Worm (Caenorhabditis elegans) whole organism, young adult: Measurements from ENCODE around the gene F34H10.4.

Source experiments
- B0019.2 ChIP-seq: fragments of 200-800 bp; sonication (Bioruptor generic); conservative IDR thresholded peaks from 2 replicates; pipeline ENCODE4 v1.3.6; 2022; ENCODE audit warnings: missing genetic modification reagents, missing genetic modification characterization, missing compliant biosample characterization
- B0035.1 ChIP-seq: sonication (generic microtip); optimal IDR thresholded peaks from 2 replicates; lab custom pipeline; 2016; ENCODE audit warnings: missing genetic modification characterization, mild to moderate bottlenecking, missing compliant biosample characterization, missing genotype, missing genetic modification reagents
- B0261.1 ChIP-seq: sonication (generic microtip); optimal IDR thresholded peaks from 2 replicates; lab custom pipeline; 2016; ENCODE audit warnings: mild to moderate bottlenecking, missing genetic modification characterization, moderate library complexity, missing compliant biosample characterization
- F37B4.10 ChIP-seq: fragments of 200-800 bp; sonication (Bioruptor generic); IDR thresholded peaks from 2 replicates; pipeline ENCODE4 v1.3.6; 2022; ENCODE audit warnings: missing genetic modification characterization, missing compliant biosample characterization
- F52B5.7 ChIP-seq: sonication (generic microtip); optimal IDR thresholded peaks from 2 replicates; lab custom pipeline; 2016; ENCODE audit warnings: mild to moderate bottlenecking, missing genetic modification characterization, missing compliant biosample characterization
- K12H6.12 ChIP-seq: fragments of 200-800 bp; sonication (Bioruptor generic); optimal IDR thresholded peaks from 2 replicates; lab custom pipeline; 2018; ENCODE audit warnings: mild to moderate bottlenecking, missing genetic modification characterization, missing compliant biosample characterization
- T07F8.4 ChIP-seq: sonication (generic microtip); optimal IDR thresholded peaks from 2 replicates; lab custom pipeline; 2016; ENCODE audit warnings: mild to moderate bottlenecking, missing genetic modification characterization, moderate library complexity, missing compliant biosample characterization
- Y56A3A.18 ChIP-seq: fragments of 200-800 bp; sonication (Bioruptor generic); IDR thresholded peaks from 2 replicates; pipeline ENCODE4 v1.3.6; 2022; ENCODE audit warnings: missing genetic modification reagents, missing genetic modification characterization, missing compliant biosample characterization
- Y95B8A.8 ChIP-seq: fragments of 200-800 bp; sonication (Bioruptor generic); IDR thresholded peaks from 2 replicates; pipeline ENCODE4 v1.3.6; 2022; ENCODE audit warnings: missing genetic modification reagents, missing genetic modification characterization, missing compliant biosample characterization
- ZK185.1 ChIP-seq: sonication (generic microtip); optimal IDR thresholded peaks from 2 replicates; lab custom pipeline; 2016; ENCODE audit warnings: mild to moderate bottlenecking, missing genetic modification characterization, missing compliant biosample characterization; ENCODE audit not compliant: poor library complexity, severe bottlenecking
- aptf-2 ChIP-seq: fragments of 200-800 bp; sonication (Bioruptor generic); conservative IDR thresholded peaks from 2 replicates; pipeline ENCODE4 v1.3.6; 2022; ENCODE audit warnings: missing genetic modification reagents, missing genetic modification characterization, missing compliant biosample characterization
- atf-7 ChIP-seq: sonication (generic microtip); optimal IDR thresholded peaks from 2 replicates; lab custom pipeline; 2017; ENCODE audit warnings: mild to moderate bottlenecking, missing genetic modification characterization, missing compliant biosample characterization
- athp-1 ChIP-seq: sonication (generic microtip); optimal IDR thresholded peaks from 2 replicates; lab custom pipeline; 2017; ENCODE audit warnings: mild to moderate bottlenecking, missing genetic modification characterization, missing compliant biosample characterization
- attf-5 ChIP-seq: fragments of 200-800 bp; sonication (Bioruptor generic); optimal IDR thresholded peaks from 2 replicates; lab custom pipeline; 2018; ENCODE audit warnings: mild to moderate bottlenecking, missing genetic modification characterization, missing compliant biosample characterization
- attf-6 ChIP-seq: fragments of 200-800 bp; sonication (Bioruptor generic); IDR thresholded peaks from 2 replicates; pipeline ENCODE4 v1.3.6; 2022; ENCODE audit warnings: missing genetic modification reagents, missing genetic modification characterization, missing compliant biosample characterization
- bed-2 ChIP-seq: fragments of 200-800 bp; sonication (Bioruptor generic); IDR thresholded peaks from 2 replicates; pipeline ENCODE4 v1.3.6; 2022; ENCODE audit warnings: missing genetic modification reagents, missing genetic modification characterization, missing compliant biosample characterization
- cebp-2 ChIP-seq: fragments of 200-800 bp; sonication (Bioruptor generic); IDR thresholded peaks from 2 replicates; pipeline ENCODE4 v1.3.6; 2022; ENCODE audit warnings: missing genetic modification characterization, missing compliant biosample characterization
- ceh-100 ChIP-seq: fragments of 200-800 bp; sonication (Bioruptor generic); IDR thresholded peaks from 2 replicates; pipeline ENCODE4 v1.3.6; 2022; ENCODE audit warnings: missing genetic modification reagents, missing genetic modification characterization, missing compliant biosample characterization
- ceh-27 ChIP-seq: fragments of 200-800 bp; sonication (Bioruptor generic); optimal IDR thresholded peaks from 2 replicates; lab custom pipeline; 2018; ENCODE audit warnings: mild to moderate bottlenecking, missing genetic modification characterization, moderate library complexity, missing compliant biosample characterization
- ceh-58 ChIP-seq: fragments of 200-800 bp; sonication (Bioruptor generic); IDR thresholded peaks from 2 replicates; pipeline ENCODE4 v1.3.6; 2022; ENCODE audit warnings: missing genetic modification characterization, missing compliant biosample characterization
- ceh-79 ChIP-seq: sonication (generic microtip); optimal IDR thresholded peaks from 2 replicates; lab custom pipeline; 2017; ENCODE audit warnings: mild to moderate bottlenecking, missing genetic modification characterization, missing compliant biosample characterization
- dox-1 ChIP-seq: fragments of 200-800 bp; sonication (Bioruptor generic); IDR thresholded peaks from 2 replicates; pipeline ENCODE4 v1.3.6; 2022; ENCODE audit warnings: missing genetic modification reagents, missing genetic modification characterization, missing compliant biosample characterization
- dpff-1 ChIP-seq: sonication (generic microtip); optimal IDR thresholded peaks from 2 replicates; lab custom pipeline; 2017; ENCODE audit warnings: mild to moderate bottlenecking, missing genetic modification characterization, missing compliant biosample characterization
- dpl-1 ChIP-seq: fragments of 150-350 bp; optimal IDR thresholded peaks from 2 replicates; lab custom pipeline; 2014; ENCODE audit warnings: missing biosample characterization, missing genetic modification reagents, missing genetic modification characterization
- egl-44 ChIP-seq: fragments of 200-800 bp; sonication (Bioruptor generic); IDR thresholded peaks from 2 replicates; pipeline ENCODE4 v1.3.6; 2022; ENCODE audit warnings: missing genetic modification reagents, missing genetic modification characterization, missing compliant biosample characterization
- fkh-3 ChIP-seq: sonication (generic microtip); optimal IDR thresholded peaks from 2 replicates; lab custom pipeline; 2016; ENCODE audit warnings: mild to moderate bottlenecking, missing genetic modification characterization, missing compliant biosample characterization
- hmg-1.2 ChIP-seq: fragments of 200-800 bp; sonication (Bioruptor generic); IDR thresholded peaks from 2 replicates; pipeline ENCODE4 v1.3.6; 2022; ENCODE audit warnings: missing genetic modification reagents, missing genetic modification characterization, missing compliant biosample characterization
- hrde-1 ChIP-seq: sonication (generic microtip); optimal IDR thresholded peaks from 2 replicates; lab custom pipeline; 2016; ENCODE audit warnings: missing genetic modification characterization, mild to moderate bottlenecking, missing compliant biosample characterization, moderate library complexity, missing genotype, missing genetic modification reagents, borderline replicate concordance
- lin-35 ChIP-seq, 3 experiments: fragments of 150-350 bp in 2 of 3; sonication (generic microtip) in 1 of 3; optimal IDR thresholded peaks; 2 replicates each; lab custom pipeline; 2014 to 2018; ENCODE audit warnings: missing biosample characterization in 3 of 3, missing genetic modification characterization in 3 of 3, missing genetic modification reagents in 3 of 3
- lin-40 ChIP-seq: sonication (generic microtip); optimal IDR thresholded peaks from 2 replicates; lab custom pipeline; 2016; ENCODE audit warnings: missing genetic modification characterization, mild to moderate bottlenecking, missing compliant biosample characterization, missing genotype, missing genetic modification reagents
- lin-54 ChIP-seq: fragments of 200-800 bp; sonication (Bioruptor generic); optimal IDR thresholded peaks from 2 replicates; lab custom pipeline; 2018; ENCODE audit warnings: mild to moderate bottlenecking, missing genetic modification characterization, missing compliant biosample characterization
- mcd-1 ChIP-seq: fragments of 200-800 bp; sonication (Bioruptor generic); IDR thresholded peaks from 2 replicates; pipeline ENCODE4 v1.3.6; 2022; ENCODE audit warnings: missing genetic modification reagents, missing genetic modification characterization, missing compliant biosample characterization
- mel-28 ChIP-seq: sonication (generic microtip); optimal IDR thresholded peaks from 2 replicates; lab custom pipeline; 2016; ENCODE audit warnings: borderline replicate concordance, mild to moderate bottlenecking, missing genetic modification characterization, missing compliant biosample characterization
- nfya-2 ChIP-seq: fragments of 200-800 bp; sonication (Bioruptor generic); IDR thresholded peaks from 2 replicates; pipeline ENCODE4 v1.3.6; 2022; ENCODE audit warnings: missing genetic modification reagents, missing genetic modification characterization, missing compliant biosample characterization
- nhr-27 ChIP-seq: fragments of 200-800 bp; sonication (Bioruptor generic); optimal IDR thresholded peaks from 2 replicates; lab custom pipeline; 2018; ENCODE audit warnings: mild to moderate bottlenecking, missing genetic modification characterization, moderate library complexity, missing compliant biosample characterization
- nhr-80 ChIP-seq: sonication (generic microtip); optimal IDR thresholded peaks from 2 replicates; lab custom pipeline; 2016; ENCODE audit warnings: missing genetic modification characterization, missing compliant biosample characterization
- nhr-90 ChIP-seq: sonication (generic microtip); optimal IDR thresholded peaks from 2 replicates; lab custom pipeline; 2016; ENCODE audit warnings: missing genotype, mild to moderate bottlenecking, missing genetic modification characterization, missing compliant biosample characterization
- pbrm-1 ChIP-seq: fragments of 200-800 bp; sonication (Bioruptor generic); IDR thresholded peaks from 2 replicates; pipeline ENCODE4 v1.3.6; 2022; ENCODE audit warnings: missing genetic modification reagents, missing genetic modification characterization, missing compliant biosample characterization
- pha-4 ChIP-seq: fragments of 150-350 bp; sonication (generic microtip); optimal IDR thresholded peaks from 2 replicates; lab custom pipeline; 2014; ENCODE audit warnings: missing biosample characterization, missing genetic modification reagents, missing genetic modification characterization
- rec-8 ChIP-seq, 2 experiments: sonication (generic microtip); optimal IDR thresholded peaks; 2 replicates each; lab custom pipeline; 2016; ENCODE audit warnings: mild to moderate bottlenecking in 2 of 2, missing genetic modification characterization in 2 of 2, missing genetic modification reagents in 2 of 2, missing genotype in 2 of 2, missing biosample characterization in 1 of 2, missing compliant biosample characterization in 1 of 2, moderate library complexity in 1 of 2
- repo-1 ChIP-seq: sonication (generic microtip); optimal IDR thresholded peaks from 2 replicates; lab custom pipeline; 2017; ENCODE audit warnings: mild to moderate bottlenecking, missing genetic modification characterization, missing compliant biosample characterization
- rpc-1 ChIP-seq, 2 experiments: fragments of 150-350 bp in 1 of 2; sonication (generic microtip) in 1 of 2; optimal IDR thresholded peaks; 2 replicates each; lab custom pipeline; 2014 to 2018; ENCODE audit warnings: missing biosample characterization in 1 of 2, missing genetic modification characterization in 1 of 2, missing genetic modification reagents in 1 of 2, missing genotype in 1 of 2
- tbx-9 ChIP-seq: sonication (generic microtip); optimal IDR thresholded peaks from 2 replicates; lab custom pipeline; 2016; ENCODE audit warnings: borderline replicate concordance, missing genetic modification characterization, inconsistent platforms, missing compliant biosample characterization
- tlf-1 ChIP-seq: fragments of 200-800 bp; sonication (Bioruptor generic); optimal IDR thresholded peaks from 2 replicates; lab custom pipeline; 2018; ENCODE audit warnings: mild to moderate bottlenecking, missing genetic modification characterization, missing compliant biosample characterization
- ztf-18 ChIP-seq: sonication (generic microtip); optimal IDR thresholded peaks from 2 replicates; lab custom pipeline; 2016; ENCODE audit warnings: missing genotype, mild to moderate bottlenecking, missing genetic modification characterization, missing compliant biosample characterization
- ztf-28 ChIP-seq: fragments of 200-800 bp; sonication (Bioruptor generic); IDR thresholded peaks from 2 replicates; pipeline ENCODE4 v1.3.6; 2022; ENCODE audit warnings: missing genetic modification reagents, missing genetic modification characterization, missing compliant biosample characterization
- ztf-3 ChIP-seq: fragments of 200-800 bp; sonication (Bioruptor generic); optimal IDR thresholded peaks from 2 replicates; lab custom pipeline; 2018; ENCODE audit warnings: mild to moderate bottlenecking, missing genetic modification characterization, missing compliant biosample characterization
- ztf-6 ChIP-seq: fragments of 200-800 bp; sonication (Bioruptor generic); IDR thresholded peaks from 2 replicates; pipeline ENCODE4 v1.3.6; 2022; ENCODE audit warnings: missing genetic modification reagents, missing genetic modification characterization, missing compliant biosample characterization

Gene F34H10.4

DNA sequence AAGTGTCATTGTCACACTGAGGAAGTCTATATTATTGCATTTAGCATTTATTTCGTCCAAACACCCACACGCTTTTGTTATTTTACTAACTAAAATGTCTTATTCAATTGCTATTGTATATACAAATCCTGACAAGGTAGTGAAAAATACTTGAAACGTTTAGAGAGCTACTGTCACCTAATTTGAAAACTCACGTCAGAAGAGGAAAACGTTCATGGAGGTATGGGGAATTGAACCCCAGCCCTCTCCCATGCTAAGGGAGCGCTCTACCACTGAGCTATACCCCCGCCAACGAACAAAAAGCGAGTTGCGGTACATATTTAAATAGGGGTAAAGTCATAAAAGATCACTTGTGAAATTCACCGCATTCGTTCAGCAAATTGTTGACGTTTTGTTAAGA, 25.7 kb upstream of the F34H10.4 start (continued):
- TF ChIP-seq B0019.2 (GFP tag; lab: Robert Waterston, UW) (no peak; the same call in 1 of the 2 replicates), F37B4.10 (GFP tag; lab: Robert Waterston, UW) (no peak), F52B5.7 (tag; lab: Kevin White, UChicago) (no peak), aptf-2 (GFP tag; lab: Robert Waterston, UW) (0 out of 2 replicates have a peak, but pooled peaks have one; percentile 12), ceh-100 (GFP tag; lab: Robert Waterston, UW) (0 out of 2 replicates have a peak, but pooled peaks have one; percentile 9), dpl-1 (GFP tag; lab: Kevin White, UChicago) (no peak), K12H6.12 (tag; lab: Kevin White, UChicago) (peak; percentile 5), attf-5 (peak; percentile 39), hmg-1.2 (GFP tag; lab: Robert Waterston, UW) (peak; percentile 61), nhr-90 (tag; lab: Kevin White, UChicago) (peak; percentile 72), ceh-79 (peak; percentile 42), attf-6 (GFP tag; lab: Robert Waterston, UW) (peak; percentile 67; the same call in 1 of the 2 replicates), ztf-18 (peak; percentile 70), mel-28 (tag; lab: Kevin White, UChicago) (no peak), B0035.1 (tag; lab: Kevin White, UChicago) (peak; percentile 24), ztf-6 (GFP tag; lab: Robert Waterston, UW) (no peak), egl-44 (GFP tag; lab: Robert Waterston, UW) (peak; percentile 82), Y56A3A.18 (GFP tag; lab: Robert Waterston, UW) (peak; percentile 81), rpc-1 (optimal IDR thresholded peaks at IDR 0.05; lab: Kevin White, UChicago) (peak; percentile 95), rpc-1 (tag; optimal IDR thresholded peaks at IDR 0.05; lab: Kevin White, UChicago) (peak; percentile 98), dpff-1 (tag; lab: Kevin White, UChicago) (peak; percentile 14), bed-2 (GFP tag; lab: Robert Waterston, UW) (no peak), athp-1 (tag; lab: Kevin White, UChicago) (peak; percentile 29), ztf-3 (GFP tag; lab: Kevin White, UChicago) (peak; percentile 6), lin-54 (GFP tag; lab: Kevin White, UChicago) (no peak), repo-1 (tag; lab: Kevin White, UChicago) (peak; percentile 40), ceh-58 (GFP tag; lab: Robert Waterston, UW) (no peak), nhr-27 (tag; lab: Kevin White, UChicago) (peak; percentile 40), hrde-1 (tag; lab: Kevin White, UChicago) (peak; percentile 81), tlf-1 (GFP tag; lab: Kevin White, UChicago) (peak; percentile 29), cebp-2 (0 out of 2 replicates have a peak, but pooled peaks have one; percentile 56), lin-35 (GFP tag; optimal IDR thresholded peaks at IDR 0.05; lab: Kevin White, UChicago) (peak in 1 of 3 experiments; percentile 43), lin-40 (no peak), ZK185.1 (tag; lab: Kevin White, UChicago) (peak; percentile 63), T07F8.4 (tag; lab: Kevin White, UChicago) (peak; percentile 52), nfya-2 (GFP tag; lab: Robert Waterston, UW) (no peak), nhr-80 (peak; percentile 39), pbrm-1 (GFP tag; lab: Robert Waterston, UW) (peak; percentile 72), atf-7 (tag; lab: Kevin White, UChicago) (peak; percentile 74), fkh-3 (tag; lab: Kevin White, UChicago) (peak; percentile 68), tbx-9 (tag; lab: Kevin White, UChicago) (no peak), mcd-1 (GFP tag; lab: Robert Waterston, UW) (no peak; the same call in 1 of the 2 replicates), B0261.1 (peak; percentile 78), ztf-28 (GFP tag; lab: Robert Waterston, UW) (peak; percentile 62; the same call in 1 of the 2 replicates), ceh-27 (GFP tag; lab: Kevin White, UChicago) (peak; percentile 17), rec-8 (tag; optimal IDR thresholded peaks at IDR 0.05; lab: Kevin White, UChicago) (peak; percentile 71 to 87), dox-1 (GFP tag; lab: Robert Waterston, UW) (peak; percentile 78; the same call in 1 of the 2 replicates), pha-4 (tag; lab: Kevin White, UChicago) (no peak), Y95B8A.8 (GFP tag; lab: Robert Waterston, UW) (no peak)
